Worm (Caenorhabditis elegans): ENCODE results near the gene F28E10.1.

The F28E10.1 gene

DNA sequence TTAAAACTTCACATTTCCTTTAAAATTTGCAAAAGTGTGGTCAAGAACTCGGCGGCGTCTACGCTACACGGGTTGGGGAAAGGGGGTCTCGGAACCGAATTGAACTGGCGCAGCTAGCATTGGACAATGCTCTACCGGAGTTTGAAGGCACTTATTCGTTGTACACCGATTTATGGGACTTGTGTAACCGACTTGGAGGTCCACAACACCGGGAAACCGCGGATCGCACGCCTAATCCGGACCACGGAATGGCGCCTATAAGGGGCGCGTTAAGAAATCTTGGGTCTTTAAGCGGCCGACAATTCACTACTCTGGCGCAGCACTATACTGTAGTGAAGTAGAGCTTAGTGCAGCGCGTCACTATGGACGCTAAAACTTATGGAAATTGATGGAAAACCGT lies 30.0 kb upstream of the F28E10.1 start (continued):
- TF ChIP-seq T26A5.8 (tag; optimal IDR thresholded peaks at IDR 0.05) (no peak), K11D2.4 (GFP tag; IDR thresholded peaks at IDR 0.05) (no peak), ceh-100 (GFP tag; IDR thresholded peaks at IDR 0.05) (no peak), chd-7 (tag; optimal IDR thresholded peaks at IDR 0.05) (no peak), ceh-58 (GFP tag; IDR thresholded peaks at IDR 0.05) (no peak), snpc-1.1 (tag; optimal IDR thresholded peaks at IDR 0.05; ENCODE audit: insufficient read depth) (peak; percentile 91), tlf-1 (GFP tag; optimal IDR thresholded peaks at IDR 0.05) (no peak), C06A6.2 (GFP tag; conservative IDR thresholded peaks at IDR 0.05) (no peak), nhr-179 (tag; optimal IDR thresholded peaks at IDR 0.05) (no peak), F22D6.2 (tag; optimal IDR thresholded peaks at IDR 0.05) (no peak), B0336.3 (GFP tag; IDR thresholded peaks at IDR 0.05) (no peak), mel-28 (tag; optimal IDR thresholded peaks at IDR 0.05; ENCODE audit: borderline replicate concordance) (no peak), madf-3 (GFP tag; IDR thresholded peaks at IDR 0.05) (no peak), hrde-1 (tag; optimal IDR thresholded peaks at IDR 0.05; ENCODE audit: borderline replicate concordance) (no peak), lsy-27 (tag; optimal IDR thresholded peaks at IDR 0.05; ENCODE audit: borderline replicate concordance, insufficient read depth) (no peak), Y95B8A.8 (GFP tag; IDR thresholded peaks at IDR 0.05) (no peak), ztf-26 (tag; optimal IDR thresholded peaks at IDR 0.05) (no peak), xnd-1 (tag; optimal IDR thresholded peaks at IDR 0.05) (no peak), nhr-80 (tag; optimal IDR thresholded peaks at IDR 0.05) (no peak), ceh-79 (tag; optimal IDR thresholded peaks at IDR 0.05) (no peak), attf-5 (GFP tag; optimal IDR thresholded peaks at IDR 0.05) (no peak), sea-2 (GFP tag; IDR thresholded peaks at IDR 0.05) (0 out of 2 replicates have a peak, but pooled peaks have one; percentile 55), attf-3 (GFP tag; conservative IDR thresholded peaks at IDR 0.05) (no peak), nfyb-1 (GFP tag; IDR thresholded peaks at IDR 0.05) (no peak), hmg-1.2 (GFP tag; IDR thresholded peaks at IDR 0.05) (peak; percentile 88), madf-8 (GFP tag; conservative IDR thresholded peaks at IDR 0.05) (no peak), F55B11.4 (tag; optimal IDR thresholded peaks at IDR 0.05; ENCODE audit: borderline replicate concordance, insufficient read depth) (no peak), T07F8.4 (tag; optimal IDR thresholded peaks at IDR 0.05) (no peak), F37B4.10 (GFP tag; IDR thresholded peaks at IDR 0.05) (no peak), Y56A3A.18 (GFP tag; IDR thresholded peaks at IDR 0.05) (peak; percentile 33; the same call in 1 of the 2 replicates), lag-1 (GFP tag; IDR thresholded peaks at IDR 0.05) (no peak), snpc-1.3 (tag; optimal IDR thresholded peaks at IDR 0.05; ENCODE audit: insufficient read depth) (no peak), lin-54 (GFP tag; optimal IDR thresholded peaks at IDR 0.05) (peak; percentile 9), nfya-2 (GFP tag; IDR thresholded peaks at IDR 0.05) (no peak), repo-1 (tag; optimal IDR thresholded peaks at IDR 0.05) (no peak), mxl-1 (tag; optimal IDR thresholded peaks at IDR 0.05) (no peak), B0035.1 (tag; optimal IDR thresholded peaks at IDR 0.05) (no peak), nhr-27 (tag; optimal IDR thresholded peaks at IDR 0.05) (no peak), C17E4.6 (GFP tag; IDR thresholded peaks at IDR 0.05) (no peak), madf-6 (GFP tag; IDR thresholded peaks at IDR 0.05) (peak; percentile 48), snpc-3.4 (tag; optimal IDR thresholded peaks at IDR 0.05) (peak; percentile 64), D2030.7 (GFP tag; IDR thresholded peaks at IDR 0.05) (peak; percentile 50; the same call in 1 of the 2 replicates), ztf-3 (GFP tag; optimal IDR thresholded peaks at IDR 0.05) (no peak), dpl-1 (GFP tag; optimal IDR thresholded peaks at IDR 0.05) (no peak), egl-44 (GFP tag; IDR thresholded peaks at IDR 0.05) (no peak)

Measured in whole organism, young adult.